Worm (Caenorhabditis elegans): Measurements from ENCODE around the gene npp-9.

DNA sequence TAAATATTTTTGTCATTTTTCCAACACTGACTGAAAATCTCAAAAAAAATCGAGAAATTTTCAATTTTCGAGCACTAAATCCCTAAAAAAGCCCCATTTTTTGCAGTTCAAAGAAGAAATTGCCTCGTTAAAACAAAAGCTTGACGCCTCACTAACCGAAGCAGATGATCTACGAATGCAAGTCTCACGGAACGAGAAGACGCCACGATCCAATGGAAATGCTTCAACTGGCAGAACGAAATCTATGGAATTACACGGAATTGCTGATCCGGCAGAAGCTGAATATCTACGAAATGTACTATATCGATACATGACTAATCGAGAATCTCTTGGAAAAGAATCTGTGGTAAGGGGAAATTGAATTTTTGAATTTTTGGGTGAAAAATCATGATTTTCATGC lies 19.6 kb upstream of the npp-9 start:
- TF ChIP-seq cog-1 (tag; optimal IDR thresholded peaks at IDR 0.05) (no peak), ztf-23 (GFP tag; IDR thresholded peaks at IDR 0.05) (no peak), flt-1 (GFP tag; IDR thresholded peaks at IDR 0.05) (no peak)
